Worm (Caenorhabditis elegans): ENCODE measurements around the gene C25F9.10.

DNA sequence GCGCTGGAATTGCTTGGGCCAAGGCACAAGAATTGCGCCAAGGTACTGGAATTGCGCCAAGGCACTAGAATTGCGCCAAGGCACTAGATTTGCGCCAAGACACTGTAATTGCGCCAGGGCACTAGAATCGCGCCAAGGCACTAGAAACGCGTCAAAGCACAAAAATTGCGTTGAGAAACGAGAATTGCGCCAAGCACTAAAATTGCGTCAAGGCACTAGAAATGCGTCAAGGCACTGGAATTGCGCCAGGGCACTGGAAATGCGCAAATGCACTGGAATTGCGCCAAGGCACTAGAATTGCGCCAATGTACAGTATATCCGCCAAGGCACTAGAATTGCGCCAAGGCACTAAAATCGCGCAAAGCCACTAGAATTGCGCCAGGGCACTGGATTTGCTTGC is 33.8 kb upstream of the C25F9.10 start:
- TF ChIP-seq nhr-77 (tag; optimal IDR thresholded peaks at IDR 0.05) = no peak
- no peak for TF ChIP-seq nhr-129 (tag; optimal IDR thresholded peaks at IDR 0.05)
- TF ChIP-seq aly-2 (tag; optimal IDR thresholded peaks at IDR 0.05) = no peak
